Worm (Caenorhabditis elegans): ENCODE data around the gene nfx-1.

The nfx-1 gene

ce11 chrIII:6344737-6345136 lies 30.4 kb upstream of the nfx-1 start (continued):
- TF ChIP-seq nhr-237 (tag; optimal IDR thresholded peaks at IDR 0.05), result peak; percentile 52
- peak; percentile 55; the same call in 1 of the 2 replicates for TF ChIP-seq grh-1 (GFP tag; IDR thresholded peaks at IDR 0.05)
- no peak for TF ChIP-seq hlh-4 (tag; optimal IDR thresholded peaks at IDR 0.05)
- no peak for TF ChIP-seq efl-3 (GFP tag; optimal IDR thresholded peaks at IDR 0.05)
- TF ChIP-seq isw-1 (GFP tag; IDR thresholded peaks at IDR 0.05), result peak; percentile 77
- TF ChIP-seq lin-13 (GFP tag; optimal IDR thresholded peaks at IDR 0.05), result peak; percentile 90
- TF ChIP-seq pax-3 (tag; optimal IDR thresholded peaks at IDR 0.05), result peak; percentile 30
- TF ChIP-seq swsn-7 (tag; optimal IDR thresholded peaks at IDR 0.05), result peak; percentile 89
- no peak for TF ChIP-seq nhr-84 (tag; optimal IDR thresholded peaks at IDR 0.05)
- TF ChIP-seq C34B4.2 (tag; optimal IDR thresholded peaks at IDR 0.05), result no peak
- TF ChIP-seq dpl-1 (GFP tag; optimal IDR thresholded peaks at IDR 0.05), result peak; percentile 68 to 79 (median 78)
- TF ChIP-seq aha-1 (tag; optimal IDR thresholded peaks at IDR 0.05), result no peak
- TF ChIP-seq C04F5.9 (tag; optimal IDR thresholded peaks at IDR 0.05), result peak; percentile 71
- TF ChIP-seq irx-1 (tag; optimal IDR thresholded peaks at IDR 0.05), result peak; percentile 84
- TF ChIP-seq C16A3.4 (tag; optimal IDR thresholded peaks at IDR 0.05), result peak; percentile 94
- peak; percentile 51 for TF ChIP-seq lir-3 (tag; optimal IDR thresholded peaks at IDR 0.05; ENCODE audit: poor library complexity)
- TF ChIP-seq nhr-12 (tag; optimal IDR thresholded peaks at IDR 0.05), result no peak
- TF ChIP-seq elt-2 (tag; optimal IDR thresholded peaks at IDR 0.05), result peak; percentile 39
- TF ChIP-seq jun-1 (tag; optimal IDR thresholded peaks at IDR 0.05), result peak; percentile 64
- TF ChIP-seq sox-4 (tag; optimal IDR thresholded peaks at IDR 0.05), result no peak
- no peak for TF ChIP-seq tlp-1 (tag; optimal IDR thresholded peaks at IDR 0.05)
- peak; percentile 73 for TF ChIP-seq hpl-2 (GFP tag; optimal IDR thresholded peaks at IDR 0.05)
- TF ChIP-seq unc-62 (GFP tag; optimal IDR thresholded peaks at IDR 0.05), result no peak
- no peak for TF ChIP-seq Y116A8C.19 (tag; optimal IDR thresholded peaks at IDR 0.05; ENCODE audit: borderline replicate concordance)
- peak; percentile 94 for TF ChIP-seq nhr-85 (tag)
- peak; percentile 89 for TF ChIP-seq mep-1 (tag; optimal IDR thresholded peaks at IDR 0.05)
- peak; percentile 90 for TF ChIP-seq nhr-47 (tag; optimal IDR thresholded peaks at IDR 0.05)
- TF ChIP-seq unc-130 (tag; optimal IDR thresholded peaks at IDR 0.05), result peak; percentile 69
- TF ChIP-seq ces-1 (GFP tag; optimal IDR thresholded peaks at IDR 0.05), result no peak
- TF ChIP-seq vab-15 (tag; optimal IDR thresholded peaks at IDR 0.05), result no peak
- peak; percentile 88 for TF ChIP-seq nhr-19 (GFP tag; conservative IDR thresholded peaks at IDR 0.05)
- peak; percentile 51 for TF ChIP-seq lin-15B (tag; optimal IDR thresholded peaks at IDR 0.05)
- no peak for TF ChIP-seq mef-2 (tag; optimal IDR thresholded peaks at IDR 0.05)
- TF ChIP-seq blmp-1 (tag; optimal IDR thresholded peaks at IDR 0.05), result peak; percentile 28
- TF ChIP-seq unc-86 (tag; optimal IDR thresholded peaks at IDR 0.05), result peak; percentile 78
- TF ChIP-seq nhr-76 (tag; optimal IDR thresholded peaks at IDR 0.05), result no peak
- TF ChIP-seq elt-3 (tag; optimal IDR thresholded peaks at IDR 0.05), result peak in 3 of 6 experiments; percentile 25 to 68 (median 64)
- no peak for TF ChIP-seq ceh-63 (GFP tag; optimal IDR thresholded peaks at IDR 0.05)
- TF ChIP-seq F16B12.6 (tag; optimal IDR thresholded peaks at IDR 0.05), result peak; percentile 97
- peak; percentile 88 for TF ChIP-seq aly-2 (tag; optimal IDR thresholded peaks at IDR 0.05)
- no peak for TF ChIP-seq ceh-88 (GFP tag; IDR thresholded peaks at IDR 0.05)
- TF ChIP-seq efl-1 (optimal IDR thresholded peaks at IDR 0.05), result peak; percentile 85 to 86
- TF ChIP-seq efl-1 (GFP tag; optimal IDR thresholded peaks at IDR 0.05 in 1 of 2), result peak; percentile 75 to 97
- TF ChIP-seq zag-1 (tag; optimal IDR thresholded peaks at IDR 0.05), result peak; percentile 84

ce11 chrIII:6345968-6346498 lies 29.1 kb upstream of the nfx-1 start, which contains the start of the genes trmt-10C.2 and C56G2.22:
TSS of gene trmt-10C.2 (plus strand) at chrIII:6346281.
TSS of gene C56G2.22 (plus strand) at chrIII:6346448.
- TF ChIP-seq nhr-85 (tag), result no peak
- TF ChIP-seq nhr-237 (tag; optimal IDR thresholded peaks at IDR 0.05), result no peak
- no peak for TF ChIP-seq ces-1 (GFP tag; optimal IDR thresholded peaks at IDR 0.05)
- no peak for TF ChIP-seq lin-15B (tag; optimal IDR thresholded peaks at IDR 0.05)
- no peak for TF ChIP-seq C34B4.2 (tag; optimal IDR thresholded peaks at IDR 0.05)
- no peak for TF ChIP-seq xbp-1 (tag; optimal IDR thresholded peaks at IDR 0.05)
- no peak for TF ChIP-seq nhr-76 (tag; optimal IDR thresholded peaks at IDR 0.05)
- no peak for TF ChIP-seq irx-1 (tag; optimal IDR thresholded peaks at IDR 0.05)
- no peak for TF ChIP-seq F16B12.6 (tag; optimal IDR thresholded peaks at IDR 0.05)
- no peak for TF ChIP-seq pqm-1 (tag; optimal IDR thresholded peaks at IDR 0.05)
- no peak for TF ChIP-seq tlp-1 (tag; optimal IDR thresholded peaks at IDR 0.05)
- no peak for TF ChIP-seq rnt-1 (tag; optimal IDR thresholded peaks at IDR 0.05)
- no peak for TF ChIP-seq dsc-1 (tag; optimal IDR thresholded peaks at IDR 0.05)
- no peak for TF ChIP-seq nhr-90 (tag; optimal IDR thresholded peaks at IDR 0.05; ENCODE audit: poor library complexity)
- no peak for TF ChIP-seq fos-1 (tag; optimal IDR thresholded peaks at IDR 0.05)
- no peak for TF ChIP-seq ceh-88 (GFP tag; IDR thresholded peaks at IDR 0.05)
